Worm (Caenorhabditis elegans) whole organism, L3 larva: ENCODE results near the gene glc-3.

Source experiments
- R02D3.7 ChIP-seq: fragments of 150-350 bp; optimal IDR thresholded peaks from 2 replicates; lab custom pipeline; 2014; ENCODE audit warnings: missing biosample characterization, missing genetic modification characterization
- ZK546.5 ChIP-seq: sonication (generic microtip); optimal IDR thresholded peaks from 2 replicates; lab custom pipeline; 2017; ENCODE audit warnings: missing biosample characterization, missing genetic modification characterization
- aly-2 ChIP-seq: fragments of 150-350 bp; optimal IDR thresholded peaks from 2 replicates; lab custom pipeline; 2014; ENCODE audit warnings: missing biosample characterization, missing genetic modification characterization
- ama-1 ChIP-seq: fragments of 150-350 bp; optimal IDR thresholded peaks from 2 replicates; lab custom pipeline; 2018
- ceh-16 ChIP-seq: sonication (generic microtip); optimal IDR thresholded peaks from 2 replicates; lab custom pipeline; 2017; ENCODE audit warnings: missing biosample characterization, missing genetic modification characterization
- daf-12 ChIP-seq: fragments of 150-350 bp; optimal IDR thresholded peaks from 2 replicates; lab custom pipeline; 2014; ENCODE audit warnings: missing biosample characterization, missing genetic modification reagents, missing genetic modification characterization
- egl-27 ChIP-seq: sonication (generic microtip); optimal IDR thresholded peaks from 4 replicates; lab custom pipeline; 2017; ENCODE audit warnings: missing biosample characterization, missing genetic modification reagents, missing genetic modification characterization
- egl-5 ChIP-seq: fragments of 150-350 bp; optimal IDR thresholded peaks from 2 replicates; lab custom pipeline; 2017; ENCODE audit warnings: missing biosample characterization, missing genetic modification reagents, missing genetic modification characterization, inconsistent platforms
- elt-2 ChIP-seq: sonication (generic microtip); optimal IDR thresholded peaks from 2 replicates; lab custom pipeline; 2016; ENCODE audit warnings: missing genetic modification reagents, mild to moderate bottlenecking, missing genetic modification characterization, missing compliant biosample characterization
- eor-1 ChIP-seq, 2 experiments: fragments of 150-350 bp; optimal IDR thresholded peaks; 2 replicates each; lab custom pipeline; 2014 to 2018; ENCODE audit warnings: missing biosample characterization in 2 of 2, missing genetic modification characterization in 2 of 2
- fkh-2 ChIP-seq: fragments of 150-350 bp; optimal IDR thresholded peaks from 2 replicates; lab custom pipeline; 2014; ENCODE audit warnings: missing biosample characterization, missing genetic modification reagents, missing genetic modification characterization
- fos-1 ChIP-seq: fragments of 150-350 bp; optimal IDR thresholded peaks from 2 replicates; lab custom pipeline; 2014; ENCODE audit warnings: missing biosample characterization, missing genetic modification characterization
- jun-1 ChIP-seq: fragments of 150-350 bp; optimal IDR thresholded peaks from 2 replicates; lab custom pipeline; 2014; ENCODE audit warnings: missing biosample characterization, missing genetic modification reagents, missing genetic modification characterization
- lin-15B ChIP-seq: fragments of 150-350 bp; optimal IDR thresholded peaks from 2 replicates; lab custom pipeline; 2014; ENCODE audit warnings: missing biosample characterization, missing genetic modification characterization
- lin-39 ChIP-seq: fragments of 150-350 bp; optimal IDR thresholded peaks from 2 replicates; lab custom pipeline; 2018; ENCODE audit warnings: missing biosample characterization, missing genetic modification reagents, missing genetic modification characterization
- lsy-12 ChIP-seq: sonication (generic microtip); optimal IDR thresholded peaks from 2 replicates; lab custom pipeline; 2016; ENCODE audit warnings: mild to moderate bottlenecking, missing genetic modification characterization, missing compliant biosample characterization
- mdl-1 ChIP-seq: fragments of 150-350 bp; optimal IDR thresholded peaks from 2 replicates; lab custom pipeline; 2014; ENCODE audit warnings: missing biosample characterization, missing genetic modification characterization
- nfya-1 ChIP-seq: sonication (generic microtip); optimal IDR thresholded peaks from 2 replicates; lab custom pipeline; 2017; ENCODE audit warnings: missing genetic modification characterization, mild to moderate bottlenecking, missing compliant biosample characterization, antibody characterized with exemption, moderate library complexity; ENCODE audit not compliant: insufficient read depth
- nhr-11 ChIP-seq: fragments of 150-350 bp; optimal IDR thresholded peaks from 2 replicates; lab custom pipeline; 2014; ENCODE audit warnings: missing biosample characterization, missing genetic modification characterization
- nhr-12 ChIP-seq: fragments of 150-350 bp; optimal IDR thresholded peaks from 2 replicates; lab custom pipeline; 2014; ENCODE audit warnings: missing biosample characterization, missing genetic modification characterization
- nhr-237 ChIP-seq: fragments of 150-350 bp; optimal IDR thresholded peaks from 2 replicates; lab custom pipeline; 2014; ENCODE audit warnings: missing biosample characterization, missing genetic modification characterization
- nhr-25 ChIP-seq: sonication (generic microtip); optimal IDR thresholded peaks from 2 replicates; lab custom pipeline; 2017; ENCODE audit warnings: missing biosample characterization, missing genetic modification characterization
- nhr-28 ChIP-seq: fragments of 150-350 bp; optimal IDR thresholded peaks from 2 replicates; lab custom pipeline; 2014; ENCODE audit warnings: missing biosample characterization, missing genetic modification characterization
- nhr-43 ChIP-seq: sonication (generic microtip); optimal IDR thresholded peaks from 2 replicates; lab custom pipeline; 2016; ENCODE audit warnings: mild to moderate bottlenecking, missing genetic modification characterization, missing compliant biosample characterization; ENCODE audit not compliant: poor library complexity, severe bottlenecking
- nhr-67 ChIP-seq: fragments of 150-350 bp; optimal IDR thresholded peaks from 2 replicates; lab custom pipeline; 2014; ENCODE audit warnings: missing biosample characterization, missing genetic modification characterization
- pha-4 ChIP-seq: fragments of 150-350 bp; optimal IDR thresholded peaks from 2 replicates; lab custom pipeline; 2014; ENCODE audit warnings: missing biosample characterization, missing genetic modification reagents, missing genetic modification characterization
- pqm-1 ChIP-seq: fragments of 150-350 bp; optimal IDR thresholded peaks from 2 replicates; lab custom pipeline; 2017; ENCODE audit warnings: missing biosample characterization, missing genetic modification characterization, inconsistent platforms
- sea-2 ChIP-seq: fragments of 150-350 bp; sonication (generic microtip); optimal IDR thresholded peaks from 4 replicates; lab custom pipeline; 2014; ENCODE audit warnings: missing biosample characterization, missing genetic modification reagents, missing genetic modification characterization
- snpc-4 ChIP-seq: fragments of 150-350 bp; optimal IDR thresholded peaks from 2 replicates; lab custom pipeline; 2014; ENCODE audit warnings: missing biosample characterization, missing genetic modification characterization
- tbx-2 ChIP-seq: sonication (generic microtip); optimal IDR thresholded peaks from 2 replicates; lab custom pipeline; 2016; ENCODE audit warnings: mild to moderate bottlenecking, missing genetic modification characterization, missing compliant biosample characterization
- unc-39 ChIP-seq: sonication (generic microtip); optimal IDR thresholded peaks from 4 replicates; lab custom pipeline; 2017; ENCODE audit warnings: missing biosample characterization, missing genetic modification characterization
- zag-1 ChIP-seq: fragments of 150-350 bp; optimal IDR thresholded peaks from 2 replicates; lab custom pipeline; 2014; ENCODE audit warnings: missing biosample characterization, missing genetic modification characterization
- ztf-4 ChIP-seq: fragments of 150-350 bp; optimal IDR thresholded peaks from 2 replicates; lab custom pipeline; 2014; ENCODE audit warnings: missing biosample characterization, missing genetic modification characterization

glc-3 gene

DNA sequence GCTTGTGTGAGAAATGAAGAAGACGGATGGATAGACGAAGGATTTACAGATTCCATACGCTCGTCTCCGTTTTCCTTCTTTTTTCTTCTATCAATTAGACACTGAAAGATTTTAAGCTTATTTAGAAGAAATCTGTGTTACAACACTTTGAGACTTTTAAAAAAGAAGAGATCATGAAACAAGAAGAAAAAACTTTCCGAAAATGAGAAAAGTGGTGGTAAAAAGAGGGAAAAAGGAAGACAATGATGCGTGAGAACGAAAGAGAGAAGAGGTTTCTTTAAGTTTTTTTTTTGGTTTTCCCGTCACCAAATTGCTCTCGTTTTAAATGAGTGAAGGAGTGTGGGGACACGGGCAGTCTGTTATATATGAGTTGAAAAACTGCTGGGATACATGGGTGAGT is at the start of gene glc-3:
glc-3 (minus strand) TSS at position 101 of the 400 bp plus-strand sequence.
- TF ChIP-seq nhr-11 (tag; lab: Kevin White, UChicago) = no peak

DNA sequence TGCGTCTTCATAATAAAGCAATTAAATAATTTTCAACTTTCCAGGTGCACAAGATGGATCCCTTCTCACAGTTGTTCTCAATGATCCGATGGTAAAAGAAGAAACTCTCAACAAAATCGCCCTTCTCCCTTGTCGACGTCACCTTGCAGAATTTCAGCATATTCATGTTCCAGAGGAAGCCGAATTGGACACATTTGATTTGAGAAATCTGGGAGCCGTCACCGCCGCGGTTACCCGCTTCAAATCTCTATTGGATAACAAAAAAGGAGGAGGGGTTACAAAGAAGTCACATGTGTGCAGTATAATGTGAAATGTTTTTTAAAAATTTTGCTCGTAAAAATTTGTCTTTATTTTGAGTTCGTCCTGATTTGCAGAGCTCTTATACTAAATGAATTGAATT is 49.2 kb upstream of the glc-3 start:
- TF ChIP-seq ama-1 (lab: Kevin White, UChicago) = peak; percentile 66
- peak; percentile 18 for TF ChIP-seq elt-2 (tag; lab: Kevin White, UChicago)
- TF ChIP-seq tbx-2 (tag; lab: Kevin White, UChicago) = no peak
- TF ChIP-seq aly-2 = no peak

DNA sequence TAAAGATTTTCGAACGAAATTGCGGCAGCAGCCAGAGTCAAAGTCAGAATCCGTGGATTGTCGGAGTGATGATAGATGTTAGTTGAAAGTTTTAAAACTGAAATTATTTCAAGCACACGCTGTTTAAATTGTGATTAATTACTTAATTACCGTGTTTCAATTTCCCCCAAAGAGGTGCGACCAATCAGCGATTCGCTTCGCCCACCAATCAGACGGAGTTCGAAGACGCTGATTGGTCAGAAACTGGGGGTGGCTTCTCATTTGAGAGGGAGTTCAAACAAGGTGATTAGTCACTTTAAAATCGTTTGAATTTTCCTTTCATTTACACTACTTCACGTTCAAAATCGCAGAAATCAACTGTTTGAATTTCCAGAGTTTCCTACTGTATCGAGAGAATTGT is 46.0 kb upstream of the glc-3 start:
- TF ChIP-seq nhr-25 (no peak), nfya-1 (tag; lab: Kevin White, UChicago) (peak; percentile 50), eor-1 (tag; optimal IDR thresholded peaks at IDR 0.05; lab: Kevin White, UChicago) (no peak), mdl-1 (tag; lab: Kevin White, UChicago) (no peak)

DNA sequence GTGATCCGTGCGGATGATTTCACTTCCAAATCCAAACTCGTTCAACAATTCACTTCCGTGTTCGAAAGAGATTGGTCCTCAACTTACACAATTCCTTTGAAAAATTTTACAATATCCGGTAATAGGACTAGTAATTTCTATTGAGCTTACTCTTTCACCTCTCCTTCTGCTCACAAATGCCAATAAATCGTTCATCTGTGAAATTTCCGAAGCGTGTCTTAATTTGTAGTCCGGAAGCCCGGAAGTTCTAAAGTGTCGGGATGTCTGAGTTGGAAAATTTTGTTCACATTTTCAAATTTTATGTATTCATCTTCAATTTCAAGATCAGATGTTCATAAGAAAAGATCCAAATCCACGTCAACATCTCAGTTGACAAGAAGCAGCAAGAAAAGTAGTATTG is 39.9 kb upstream of the glc-3 start, which contains the start of gene T05C3.2:
T05C3.2 (plus strand) TSS at position 301 of the 400 bp plus-strand sequence.
- TF ChIP-seq nhr-237 (tag; lab: Kevin White, UChicago) (no peak), nhr-28 (tag; lab: Kevin White, UChicago) (no peak), zag-1 (tag; lab: Kevin White, UChicago) (no peak), daf-12 (tag; lab: Kevin White, UChicago) (no peak), ZK546.5 (tag; lab: Kevin White, UChicago) (no peak), nhr-25 (no peak), nfya-1 (tag; lab: Kevin White, UChicago) (no peak), unc-39 (tag; lab: Kevin White, UChicago) (no peak), nhr-11 (tag; lab: Kevin White, UChicago) (no peak), egl-27 (tag; lab: Kevin White, UChicago) (no peak), lin-15B (tag; lab: Kevin White, UChicago) (no peak), snpc-4 (tag; lab: Kevin White, UChicago) (no peak)

- peak; percentile 87 for TF ChIP-seq elt-2 (tag; lab: Kevin White, UChicago)
- peak; percentile 30 for TF ChIP-seq mdl-1 (tag; lab: Kevin White, UChicago)
- TF ChIP-seq fos-1 = no peak
- TF ChIP-seq jun-1 (tag; lab: Kevin White, UChicago) = peak; percentile 8
- peak; percentile 90 for TF ChIP-seq pqm-1 (tag; lab: Kevin White, UChicago)
- TF ChIP-seq nhr-11 (tag; lab: Kevin White, UChicago) = no peak
These were observed 36.7 kb upstream of the glc-3 start, which contains the start of gene T05C3.6 for ce11 chrV:5490205-5490604. Gene T05C3.6 (plus strand): TSS chrV:5490445.

- TF ChIP-seq nhr-28 (tag; lab: Kevin White, UChicago) (no peak), nhr-237 (tag; lab: Kevin White, UChicago) (no peak), nhr-25 (no peak), lin-39 (tag; lab: Kevin White, UChicago) (no peak), nhr-12 (tag; lab: Kevin White, UChicago) (no peak), unc-39 (tag; lab: Kevin White, UChicago) (no peak), snpc-4 (tag; lab: Kevin White, UChicago) (no peak), fos-1 (no peak), R02D3.7 (tag; lab: Kevin White, UChicago) (no peak), nhr-43 (tag; lab: Kevin White, UChicago) (no peak), fkh-2 (tag; lab: Kevin White, UChicago) (no peak), ztf-4 (tag; lab: Kevin White, UChicago) (no peak), mdl-1 (tag; lab: Kevin White, UChicago) (no peak), pqm-1 (tag; lab: Kevin White, UChicago) (no peak)
These were observed 35.3 kb upstream of the glc-3 start, which contains the start of gene grl-18 for ce11 chrV:5488766-5489165. Gene grl-18 (minus strand): TSS chrV:5488866.

ce11 chrV:5487180-5487579 is 33.7 kb upstream of the glc-3 start:
- no peak for TF ChIP-seq egl-5
- TF ChIP-seq R02D3.7 (tag; lab: Kevin White, UChicago) = no peak
- no peak for TF ChIP-seq daf-12 (tag; lab: Kevin White, UChicago)
- TF ChIP-seq nhr-67 (tag; lab: Kevin White, UChicago) = no peak
- no peak for TF ChIP-seq nhr-43 (tag; lab: Kevin White, UChicago)
- TF ChIP-seq ama-1 (lab: Kevin White, UChicago) = no peak
- no peak for TF ChIP-seq sea-2 (GFP tag; lab: Kevin White, UChicago)
- TF ChIP-seq lin-39 (tag; lab: Kevin White, UChicago) = no peak
- no peak for TF ChIP-seq ceh-16 (tag; lab: Kevin White, UChicago)
- TF ChIP-seq pha-4 (tag; lab: Kevin White, UChicago) = no peak
- no peak for TF ChIP-seq nhr-12 (tag; lab: Kevin White, UChicago)
- TF ChIP-seq aly-2 = no peak
- TF ChIP-seq lsy-12 = no peak
- TF ChIP-seq eor-1 (tag; optimal IDR thresholded peaks at IDR 0.05; lab: Kevin White, UChicago) = no peak
